Worm (Caenorhabditis elegans) whole organism, L4 larva: Measurements from ENCODE around the gene cgh-1.
A peak's percentile ranks its signal among the peaks of the same experiment; 100 is the strongest.

Experiments
- F10B5.3 ChIP-seq: sonication (generic microtip); optimal IDR thresholded peaks from 2 replicates; lab custom pipeline; 2016; ENCODE audit warnings: mild to moderate bottlenecking, missing genetic modification characterization, missing compliant biosample characterization
- F26F4.8 ChIP-seq: fragments of 200-800 bp; sonication (Bioruptor generic); conservative IDR thresholded peaks from 2 replicates; pipeline ENCODE4 v1.3.6; 2022; ENCODE audit warnings: missing genetic modification characterization, missing compliant biosample characterization
- F37D6.2 ChIP-seq: sonication (generic microtip); optimal IDR thresholded peaks from 2 replicates; lab custom pipeline; 2016; ENCODE audit warnings: mild to moderate bottlenecking, missing genetic modification characterization, missing compliant biosample characterization
- F44E2.7 ChIP-seq: fragments of 200-800 bp; sonication (Bioruptor generic); IDR thresholded peaks from 2 replicates; pipeline ENCODE4 v2.1.2; 2022; ENCODE audit warnings: missing genetic modification characterization, missing compliant biosample characterization
- R02D3.7 ChIP-seq: fragments of 150-350 bp; sonication (generic microtip); optimal IDR thresholded peaks from 3 replicates; lab custom pipeline; 2014; ENCODE audit warnings: missing biosample characterization, missing genetic modification characterization
- T20F7.1 ChIP-seq: fragments of 200-800 bp; sonication (Bioruptor generic); optimal IDR thresholded peaks from 2 replicates; lab custom pipeline; 2018; ENCODE audit warnings: mild to moderate bottlenecking, missing genetic modification characterization, missing compliant biosample characterization
- Y105C5A.15 ChIP-seq: fragments of 200-800 bp; sonication (Bioruptor generic); IDR thresholded peaks from 2 replicates; pipeline ENCODE4 v1.3.6; 2022; ENCODE audit warnings: missing genetic modification characterization, missing compliant biosample characterization
- Y48G9A.11 ChIP-seq: fragments of 200-800 bp; sonication (Bioruptor generic); IDR thresholded peaks from 2 replicates; pipeline ENCODE4 v1.3.6; 2022; ENCODE audit warnings: missing genetic modification reagents, missing genetic modification characterization, missing compliant biosample characterization
- attf-4 ChIP-seq: sonication (generic microtip); optimal IDR thresholded peaks from 3 replicates; lab custom pipeline; 2017; ENCODE audit warnings: missing biosample characterization, missing genetic modification characterization
- ceh-20 ChIP-seq: fragments of 200-800 bp; sonication (Bioruptor generic); IDR thresholded peaks from 2 replicates; pipeline ENCODE4 v1.3.6; 2022; ENCODE audit warnings: missing genetic modification reagents, missing genetic modification characterization, missing compliant biosample characterization
- ceh-28 ChIP-seq: fragments of 150-350 bp; optimal IDR thresholded peaks from 2 replicates; lab custom pipeline; 2014; ENCODE audit warnings: missing biosample characterization, missing genetic modification reagents, missing genetic modification characterization
- ctbp-1 ChIP-seq: fragments of 200-800 bp; sonication (Bioruptor generic); IDR thresholded peaks from 2 replicates; pipeline ENCODE4 v1.3.6; 2022; ENCODE audit warnings: missing genetic modification reagents, missing genetic modification characterization, missing compliant biosample characterization
- daf-12 ChIP-seq: fragments of 150-350 bp; optimal IDR thresholded peaks from 2 replicates; lab custom pipeline; 2014; ENCODE audit warnings: missing biosample characterization, missing genetic modification reagents, missing genetic modification characterization
- dmd-6 ChIP-seq: fragments of 200-800 bp; sonication (Bioruptor generic); IDR thresholded peaks from 2 replicates; pipeline ENCODE4 v1.3.6; 2022; ENCODE audit warnings: missing genetic modification reagents, missing genetic modification characterization, missing compliant biosample characterization
- dpl-1 ChIP-seq: fragments of 150-350 bp; optimal IDR thresholded peaks from 2 replicates; lab custom pipeline; 2014; ENCODE audit warnings: missing biosample characterization, missing genetic modification reagents, missing genetic modification characterization
- duxl-1 ChIP-seq: sonication (generic microtip); optimal IDR thresholded peaks from 2 replicates; lab custom pipeline; 2016; ENCODE audit warnings: mild to moderate bottlenecking, missing genetic modification characterization, moderate library complexity, missing compliant biosample characterization; ENCODE audit not compliant: poor library complexity
- dve-1 ChIP-seq: sonication (generic microtip); optimal IDR thresholded peaks from 2 replicates; lab custom pipeline; 2017; ENCODE audit warnings: antibody characterized with exemption, mild to moderate bottlenecking, missing genetic modification characterization, missing compliant biosample characterization; ENCODE audit not compliant: insufficient read depth
- fos-1 ChIP-seq: fragments of 150-350 bp; optimal IDR thresholded peaks from 2 replicates; lab custom pipeline; 2014; ENCODE audit warnings: missing biosample characterization, missing genetic modification characterization
- gei-8 ChIP-seq: fragments of 200-800 bp; sonication (Bioruptor generic); optimal IDR thresholded peaks from 2 replicates; lab custom pipeline; 2018; ENCODE audit warnings: mild to moderate bottlenecking, missing genetic modification characterization, missing compliant biosample characterization
- hlh-11 ChIP-seq: fragments of 200-800 bp; sonication (Bioruptor generic); optimal IDR thresholded peaks from 2 replicates; lab custom pipeline; 2018; ENCODE audit warnings: mild to moderate bottlenecking, missing genetic modification characterization, missing compliant biosample characterization
- hlh-30 ChIP-seq: sonication (generic microtip); optimal IDR thresholded peaks from 2 replicates; lab custom pipeline; 2017; ENCODE audit warnings: antibody characterized with exemption, mild to moderate bottlenecking, missing genetic modification characterization, missing compliant biosample characterization; ENCODE audit not compliant: insufficient read depth
- hmg-1.1 ChIP-seq: fragments of 200-800 bp; sonication (Bioruptor generic); IDR thresholded peaks from 2 replicates; pipeline ENCODE4 v1.3.6; 2022; ENCODE audit warnings: missing genetic modification reagents, missing genetic modification characterization, missing compliant biosample characterization
- lin-13 ChIP-seq: fragments of 150-350 bp; optimal IDR thresholded peaks from 2 replicates; lab custom pipeline; 2014; ENCODE audit warnings: missing biosample characterization, missing genetic modification reagents, missing genetic modification characterization
- lin-29 ChIP-seq: fragments of 200-800 bp; sonication (Bioruptor generic); IDR thresholded peaks from 2 replicates; pipeline ENCODE4 v1.3.6; 2022; ENCODE audit warnings: missing genetic modification reagents, missing genetic modification characterization, missing compliant biosample characterization
- lin-39 ChIP-seq: fragments of 150-350 bp; optimal IDR thresholded peaks from 2 replicates; lab custom pipeline; 2014; ENCODE audit warnings: missing biosample characterization, missing genetic modification reagents, missing genetic modification characterization
- lir-3 ChIP-seq: sonication (generic microtip); optimal IDR thresholded peaks from 2 replicates; lab custom pipeline; 2016; ENCODE audit warnings: mild to moderate bottlenecking, missing genetic modification characterization, missing compliant biosample characterization
- madf-5 ChIP-seq, 2 experiments: fragments of 200-800 bp; sonication (Bioruptor generic); IDR thresholded peaks; 2 replicates each; pipeline ENCODE4 v1.3.6; 2022; ENCODE audit warnings: missing compliant biosample characterization in 2 of 2, missing genetic modification characterization in 2 of 2
- mdt-29 ChIP-seq: fragments of 200-800 bp; sonication (Bioruptor generic); IDR thresholded peaks from 2 replicates; pipeline ENCODE4 v1.3.6; 2022; ENCODE audit warnings: missing genetic modification reagents, missing genetic modification characterization, missing compliant biosample characterization
- mes-2 ChIP-seq: sonication (generic microtip); optimal IDR thresholded peaks from 2 replicates; lab custom pipeline; 2016; ENCODE audit warnings: missing genotype, mild to moderate bottlenecking, missing genetic modification characterization, missing compliant biosample characterization; ENCODE audit not compliant: poor library complexity, severe bottlenecking
- mxl-2 ChIP-seq: fragments of 200-800 bp; sonication (Bioruptor generic); conservative IDR thresholded peaks from 2 replicates; pipeline ENCODE4 v1.3.6; 2022; ENCODE audit warnings: missing genetic modification reagents, missing genetic modification characterization, missing compliant biosample characterization
- mxl-3 ChIP-seq: fragments of 200-800 bp; sonication (Bioruptor generic); optimal IDR thresholded peaks from 2 replicates; lab custom pipeline; 2018; ENCODE audit warnings: mild to moderate bottlenecking, missing genetic modification characterization, missing compliant biosample characterization
- nhr-10 ChIP-seq: fragments of 150-350 bp; optimal IDR thresholded peaks from 2 replicates; lab custom pipeline; 2014; ENCODE audit warnings: missing biosample characterization, missing genetic modification characterization
- nhr-11 ChIP-seq: fragments of 150-350 bp; optimal IDR thresholded peaks from 2 replicates; lab custom pipeline; 2014; ENCODE audit warnings: missing biosample characterization, missing genetic modification characterization
- nhr-111 ChIP-seq: fragments of 200-800 bp; sonication (Bioruptor generic); optimal IDR thresholded peaks from 2 replicates; lab custom pipeline; 2018; ENCODE audit warnings: mild to moderate bottlenecking, missing genetic modification characterization, missing compliant biosample characterization
- nhr-237 ChIP-seq: sonication (generic microtip); optimal IDR thresholded peaks from 2 replicates; lab custom pipeline; 2017; ENCODE audit warnings: missing biosample characterization, missing genetic modification characterization
- nhr-25 ChIP-seq: sonication (generic microtip); optimal IDR thresholded peaks from 2 replicates; lab custom pipeline; 2017; ENCODE audit warnings: missing genetic modification characterization, mild to moderate bottlenecking, missing compliant biosample characterization, antibody characterized with exemption, moderate library complexity, borderline replicate concordance; ENCODE audit not compliant: insufficient read depth
- nhr-6 ChIP-seq: fragments of 150-350 bp; optimal IDR thresholded peaks from 2 replicates; lab custom pipeline; 2014; ENCODE audit warnings: missing biosample characterization, missing genetic modification characterization
- nhr-76 ChIP-seq: fragments of 150-350 bp; optimal IDR thresholded peaks from 2 replicates; lab custom pipeline; 2014; ENCODE audit warnings: missing biosample characterization, missing genetic modification characterization
- nhr-77 ChIP-seq: fragments of 150-350 bp; optimal IDR thresholded peaks from 2 replicates; lab custom pipeline; 2014; ENCODE audit warnings: missing biosample characterization, missing genetic modification characterization
- pha-4 ChIP-seq, 2 experiments: fragments of 150-350 bp in 1 of 2; fragments of 200-800 bp in 1 of 2; sonication (Bioruptor generic) in 1 of 2; IDR thresholded peaks in 1 of 2; optimal IDR thresholded peaks in 1 of 2; 2 replicates each; pipeline versions ENCODE4 v1.3.6 to Lab custom; 2014 to 2022; ENCODE audit warnings: missing genetic modification characterization in 2 of 2, missing genetic modification reagents in 2 of 2, missing biosample characterization in 1 of 2, missing compliant biosample characterization in 1 of 2
- rbr-2 ChIP-seq: sonication (generic microtip); optimal IDR thresholded peaks from 2 replicates; lab custom pipeline; 2016; ENCODE audit warnings: missing genotype, missing genetic modification characterization, missing compliant biosample characterization
- saeg-2 ChIP-seq: fragments of 200-800 bp; sonication (Bioruptor generic); IDR thresholded peaks from 2 replicates; pipeline ENCODE4 v1.3.6; 2022; ENCODE audit warnings: missing genetic modification reagents, missing genetic modification characterization, missing compliant biosample characterization
- skn-1 ChIP-seq: fragments of 150-350 bp; optimal IDR thresholded peaks from 2 replicates; lab custom pipeline; 2014; ENCODE audit warnings: missing biosample characterization, missing genetic modification characterization
- spr-1 ChIP-seq: sonication (generic microtip); optimal IDR thresholded peaks from 2 replicates; lab custom pipeline; 2016; ENCODE audit warnings: mild to moderate bottlenecking, missing genetic modification characterization, missing compliant biosample characterization
- tag-97 ChIP-seq: fragments of 200-800 bp; sonication (Bioruptor generic); IDR thresholded peaks from 2 replicates; pipeline ENCODE4 v1.3.6; 2022; ENCODE audit warnings: missing genetic modification characterization, missing compliant biosample characterization
- tra-1 ChIP-seq: fragments of 200-800 bp; sonication (Bioruptor generic); IDR thresholded peaks from 2 replicates; pipeline ENCODE4 v1.3.6; 2022; ENCODE audit warnings: missing genetic modification reagents, missing genetic modification characterization, missing compliant biosample characterization
- unc-130 ChIP-seq: sonication (generic microtip); optimal IDR thresholded peaks from 2 replicates; lab custom pipeline; 2016; ENCODE audit warnings: missing genetic modification reagents, missing genetic modification characterization, missing compliant biosample characterization
- vab-7 ChIP-seq: fragments of 200-800 bp; sonication (Bioruptor generic); IDR thresholded peaks from 2 replicates; pipeline ENCODE4 v1.3.6; 2022; ENCODE audit warnings: missing genetic modification reagents, missing genetic modification characterization, missing compliant biosample characterization
- zfp-3 ChIP-seq: fragments of 200-800 bp; sonication (Bioruptor generic); conservative IDR thresholded peaks from 2 replicates; pipeline ENCODE4 v1.3.6; 2022; ENCODE audit warnings: missing genetic modification reagents, missing genetic modification characterization, missing compliant biosample characterization
- zip-11 ChIP-seq: fragments of 200-800 bp; sonication (Bioruptor generic); IDR thresholded peaks from 2 replicates; pipeline ENCODE4 v1.3.6; 2022; ENCODE audit warnings: missing genetic modification characterization, missing compliant biosample characterization

Gene cgh-1

DNA sequence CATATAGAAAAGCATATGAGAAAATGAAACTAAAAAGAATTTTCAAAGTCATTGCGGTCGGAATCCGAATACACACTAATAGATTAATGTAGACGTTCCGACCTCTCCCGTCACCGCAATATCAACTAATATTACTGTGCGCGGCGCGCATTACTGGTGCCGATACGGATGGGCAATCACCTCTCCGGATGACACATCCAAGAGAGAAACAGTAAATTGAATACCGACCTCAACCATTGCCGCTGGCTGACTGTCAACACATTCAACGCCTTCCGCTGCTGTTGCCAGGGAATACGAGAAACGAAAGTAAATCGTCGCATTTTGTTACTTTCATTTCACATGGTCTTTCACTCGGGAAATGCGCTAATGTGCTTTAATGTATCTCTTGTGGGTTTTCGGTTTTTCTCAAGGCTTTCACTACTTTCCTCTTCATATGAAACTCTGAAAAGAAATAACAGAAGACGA, 2.8 kb downstream of the cgh-1 start (continued):
- TF ChIP-seq Y105C5A.15 (peak; percentile 91), T20F7.1 (GFP tag; lab: Kevin White, UChicago) (no peak), madf-5 (GFP tag; IDR thresholded peaks at IDR 0.05; lab: Robert Waterston, UW) (0 out of 4 replicates have a peak, but pooled peaks of 1 of the 2 experiments have one; percentile 2), Y48G9A.11 (GFP tag; lab: Robert Waterston, UW) (peak; percentile 45; the same call in 1 of the 2 replicates), attf-4 (no peak), unc-130 (GFP tag; lab: Kevin White, UChicago) (peak; percentile 43), lin-29 (GFP tag; lab: Robert Waterston, UW) (no peak), lir-3 (tag; lab: Kevin White, UChicago) (no peak), nhr-77 (tag; lab: Kevin White, UChicago) (no peak), nhr-6 (no peak), dmd-6 (GFP tag; lab: Robert Waterston, UW) (no peak), lin-39 (no peak), tra-1 (peak; percentile 52; the same call in 1 of the 2 replicates), ctbp-1 (peak; percentile 49; the same call in 1 of the 2 replicates), nhr-111 (GFP tag; lab: Kevin White, UChicago) (peak; percentile 28), zfp-3 (GFP tag; lab: Robert Waterston, UW) (no peak), ceh-28 (tag; lab: Kevin White, UChicago) (no peak), R02D3.7 (tag; lab: Kevin White, UChicago) (no peak), nhr-237 (tag; lab: Kevin White, UChicago) (no peak), mxl-2 (GFP tag; lab: Robert Waterston, UW) (no peak; the same call in 1 of the 2 replicates), rbr-2 (tag; lab: Kevin White, UChicago) (no peak), duxl-1 (tag; lab: Kevin White, UChicago) (peak; percentile 30), F37D6.2 (tag; lab: Kevin White, UChicago) (no peak), lin-13 (GFP tag; lab: Kevin White, UChicago) (no peak), mes-2 (tag; lab: Kevin White, UChicago) (peak; percentile 44), saeg-2 (GFP tag; lab: Robert Waterston, UW) (peak; percentile 46; the same call in 1 of the 2 replicates), ceh-20 (no peak), nhr-76 (tag; lab: Kevin White, UChicago) (no peak), hlh-11 (no peak), dve-1 (tag; lab: Kevin White, UChicago) (no peak), hlh-30 (tag; lab: Kevin White, UChicago) (no peak), gei-8 (GFP tag; lab: Kevin White, UChicago) (peak; percentile 67), F44E2.7 (GFP tag; lab: Robert Waterston, UW) (no peak), skn-1 (tag; lab: Kevin White, UChicago) (no peak), daf-12 (tag; lab: Kevin White, UChicago) (no peak), mdt-29 (GFP tag; lab: Robert Waterston, UW) (no peak), nhr-11 (tag; lab: Kevin White, UChicago) (no peak), fos-1 (tag; lab: Kevin White, UChicago) (no peak), F10B5.3 (tag; lab: Kevin White, UChicago) (no peak), mxl-3 (no peak), hmg-1.1 (no peak), zip-11 (no peak), nhr-25 (tag; lab: Kevin White, UChicago) (peak; percentile 39), dpl-1 (GFP tag; lab: Kevin White, UChicago) (no peak), nhr-10 (tag; lab: Kevin White, UChicago) (no peak), spr-1 (tag; lab: Kevin White, UChicago) (no peak), F26F4.8 (GFP tag; lab: Robert Waterston, UW) (no peak), pha-4 (GFP tag; IDR thresholded peaks at IDR 0.05; lab: Robert Waterston, UW) (no peak; the same call in 1 of the 2 replicates), pha-4 (tag; optimal IDR thresholded peaks at IDR 0.05; lab: Kevin White, UChicago) (no peak), tag-97 (GFP tag; lab: Robert Waterston, UW) (no peak), vab-7 (no peak)
